Fruit fly (Drosophila melanogaster) whole organism, embryonic: Measurements from ENCODE around the gene Dh31.

Experiments
- Asciz ChIP-seq: fragments of 200-800 bp; sonication (Bioruptor generic); optimal IDR thresholded peaks from 2 replicates; lab custom pipeline; 2017; ENCODE audit warnings: missing biosample characterization, mild to moderate bottlenecking, missing genetic modification characterization, missing genetic modification reagents
- CG10267 ChIP-seq: fragments of 200-800 bp; sonication (Bioruptor generic); optimal IDR thresholded peaks from 2 replicates; lab custom pipeline; 2018; ENCODE audit warnings: missing biosample characterization, mild to moderate bottlenecking, missing genetic modification characterization, moderate library complexity
- CG10366 ChIP-seq: fragments of 200-800 bp; sonication (Bioruptor generic); IDR thresholded peaks from 2 replicates; pipeline ENCODE4 v1.3.6; 2022; ENCODE audit warnings: missing biosample characterization, missing genetic modification characterization
- CG11560 ChIP-seq: fragments of 200-800 bp; sonication (Bioruptor generic); IDR thresholded peaks from 3 replicates; pipeline ENCODE4 v1.3.6; 2022; ENCODE audit warnings: missing biosample characterization, missing genetic modification characterization
- CG12071 ChIP-seq: fragments of 200-800 bp; sonication (Bioruptor generic); optimal IDR thresholded peaks from 3 replicates; lab custom pipeline; 2018; ENCODE audit warnings: missing biosample characterization, mild to moderate bottlenecking, missing genetic modification characterization
- CG12219 ChIP-seq: fragments of 200-800 bp; sonication (Bioruptor generic); optimal IDR thresholded peaks from 3 replicates; lab custom pipeline; 2018; ENCODE audit warnings: missing biosample characterization, mild to moderate bottlenecking, missing genetic modification characterization
- CG12236 ChIP-seq: fragments of 200-800 bp; sonication (Bioruptor generic); optimal IDR thresholded peaks from 2 replicates; lab custom pipeline; 2016; ENCODE audit warnings: missing biosample characterization, missing genetic modification characterization
- CG14710 ChIP-seq: fragments of 200-800 bp; sonication (Bioruptor generic); optimal IDR thresholded peaks from 3 replicates; lab custom pipeline; 2019; ENCODE audit warnings: missing biosample characterization, mild to moderate bottlenecking, missing genetic modification characterization, moderate library complexity
- CG16863 ChIP-seq: fragments of 200-800 bp; sonication (Bioruptor generic); optimal IDR thresholded peaks from 3 replicates; lab custom pipeline; 2016; ENCODE audit warnings: missing biosample characterization, missing genetic modification characterization
- CG17612 ChIP-seq: fragments of 200-800 bp; sonication (Bioruptor generic); IDR thresholded peaks from 2 replicates; pipeline ENCODE4 v1.3.6; 2022; ENCODE audit warnings: missing biosample characterization, missing genetic modification characterization
- CG1832 ChIP-seq: fragments of 200-800 bp; sonication (Bioruptor generic); optimal IDR thresholded peaks from 2 replicates; lab custom pipeline; 2017; ENCODE audit warnings: missing biosample characterization, mild to moderate bottlenecking, missing genetic modification characterization, inconsistent platforms
- CG4360 ChIP-seq: fragments of 200-800 bp; sonication (Bioruptor generic); IDR thresholded peaks from 2 replicates; pipeline ENCODE4 v1.3.6; 2022; ENCODE audit warnings: missing biosample characterization, missing genetic modification characterization
- CG4404 ChIP-seq: fragments of 200-800 bp; sonication (Bioruptor generic); IDR thresholded peaks from 2 replicates; pipeline ENCODE4 v1.3.6; 2022; ENCODE audit warnings: missing biosample characterization, missing genetic modification characterization
- CG6254 ChIP-seq: fragments of 200-800 bp; sonication (Bioruptor generic); optimal IDR thresholded peaks from 3 replicates; lab custom pipeline; 2017; ENCODE audit warnings: mild to moderate bottlenecking, missing biosample characterization, missing genetic modification reagents, missing genetic modification characterization
- CG6683 ChIP-seq: fragments of 200-800 bp; sonication (Bioruptor generic); optimal IDR thresholded peaks from 2 replicates; lab custom pipeline; 2017; ENCODE audit warnings: missing biosample characterization, mild to moderate bottlenecking, missing genetic modification characterization, missing genetic modification reagents
- CG6813 ChIP-seq: fragments of 200-800 bp; sonication (Bioruptor generic); optimal IDR thresholded peaks from 2 replicates; lab custom pipeline; 2017; ENCODE audit warnings: missing biosample characterization, missing genetic modification characterization, mild to moderate bottlenecking, moderate library complexity, missing genetic modification reagents
- Deaf1 ChIP-seq: fragments of 200-800 bp; optimal IDR thresholded peaks from 3 replicates; lab custom pipeline; 2019; ENCODE audit warnings: missing biosample characterization, mild to moderate bottlenecking, missing genetic modification characterization, moderate library complexity
- Dfd ChIP-seq, 2 experiments: fragments of >200 bp; optimal IDR thresholded peaks; 2 replicates each; lab custom pipeline; 2017; ENCODE audit warnings: missing biosample characterization in 2 of 2, missing genetic modification characterization in 2 of 2
- E2f2 ChIP-seq: fragments of 200-800 bp; sonication (Bioruptor generic); IDR thresholded peaks from 2 replicates; pipeline ENCODE4 v1.3.6; 2022; ENCODE audit warnings: missing biosample characterization, missing genetic modification characterization
- Elba2 ChIP-seq: fragments of 200-800 bp; sonication (Bioruptor generic); optimal IDR thresholded peaks from 3 replicates; lab custom pipeline; 2016; ENCODE audit warnings: missing biosample characterization, missing genetic modification characterization
- Fer3 ChIP-seq: fragments of 200-800 bp; sonication (Bioruptor generic); optimal IDR thresholded peaks from 2 replicates; lab custom pipeline; 2018; ENCODE audit warnings: missing biosample characterization, mild to moderate bottlenecking, missing genetic modification characterization, moderate library complexity
- H2.0 ChIP-seq: fragments of 200-800 bp; sonication (Bioruptor generic); IDR thresholded peaks from 2 replicates; pipeline ENCODE4 v1.3.6; 2022; ENCODE audit warnings: missing biosample characterization, missing genetic modification characterization
- Hr3 ChIP-seq: fragments of 200-800 bp; sonication (Bioruptor generic); optimal IDR thresholded peaks from 3 replicates; lab custom pipeline; 2016; ENCODE audit warnings: missing biosample characterization, missing genetic modification characterization
- Jarid2 ChIP-seq: fragments of 200-800 bp; sonication (Bioruptor generic); optimal IDR thresholded peaks from 3 replicates; lab custom pipeline; 2017; ENCODE audit warnings: mild to moderate bottlenecking, missing biosample characterization, missing genetic modification reagents, missing genetic modification characterization
- NfI ChIP-seq: fragments of 200-800 bp; sonication (Bioruptor generic); optimal IDR thresholded peaks from 3 replicates; lab custom pipeline; 2018; ENCODE audit warnings: missing biosample characterization, mild to moderate bottlenecking, missing genetic modification characterization, moderate library complexity
- Optix ChIP-seq: fragments of 200-800 bp; sonication (Bioruptor generic); IDR thresholded peaks from 3 replicates; pipeline ENCODE4 v1.3.6; 2022; ENCODE audit warnings: missing biosample characterization, missing genetic modification characterization
- Spps ChIP-seq: fragments of 200-800 bp; sonication (Bioruptor generic); optimal IDR thresholded peaks from 2 replicates; lab custom pipeline; 2018; ENCODE audit warnings: missing biosample characterization, mild to moderate bottlenecking, missing genetic modification characterization
- Xrp1 ChIP-seq: fragments of 200-800 bp; sonication (Bioruptor generic); IDR thresholded peaks from 2 replicates; pipeline ENCODE4 v1.3.6; 2022; ENCODE audit warnings: missing biosample characterization, missing genetic modification characterization
- al ChIP-seq: fragments of 200-800 bp; sonication (Bioruptor generic); IDR thresholded peaks from 2 replicates; pipeline ENCODE4 v1.3.6; 2022; ENCODE audit warnings: missing biosample characterization, missing genetic modification characterization
- cwo ChIP-seq: fragments of 200-800 bp; sonication (Bioruptor generic); optimal IDR thresholded peaks from 3 replicates; lab custom pipeline; 2017; ENCODE audit warnings: missing biosample characterization, missing genetic modification characterization, mild to moderate bottlenecking, moderate library complexity, missing genetic modification reagents
- dmrt99B ChIP-seq: fragments of 200-800 bp; sonication (Bioruptor generic); optimal IDR thresholded peaks from 2 replicates; lab custom pipeline; 2018; ENCODE audit warnings: missing biosample characterization, mild to moderate bottlenecking, missing genetic modification characterization, moderate library complexity
- emc ChIP-seq: fragments of 200-800 bp; sonication (Bioruptor generic); optimal IDR thresholded peaks from 2 replicates; lab custom pipeline; 2016; ENCODE audit warnings: missing biosample characterization, missing genetic modification characterization
- exex ChIP-seq: fragments of 200-800 bp; sonication (Bioruptor generic); optimal IDR thresholded peaks from 4 replicates; lab custom pipeline; 2018; ENCODE audit warnings: missing biosample characterization, mild to moderate bottlenecking, missing genetic modification characterization, moderate library complexity
- fru ChIP-seq: fragments of >200 bp; optimal IDR thresholded peaks from 2 replicates; lab custom pipeline; 2017
- grau ChIP-seq: fragments of 200-800 bp; optimal IDR thresholded peaks from 3 replicates; lab custom pipeline; 2019; ENCODE audit warnings: missing biosample characterization, mild to moderate bottlenecking, missing genetic modification characterization, moderate library complexity
- ind ChIP-seq: fragments of 200-800 bp; sonication (Bioruptor generic); optimal IDR thresholded peaks from 3 replicates; lab custom pipeline; 2016; ENCODE audit warnings: missing biosample characterization, missing genetic modification characterization
- lab ChIP-seq: fragments of 200-800 bp; sonication (Bioruptor generic); optimal IDR thresholded peaks from 3 replicates; lab custom pipeline; 2017; ENCODE audit warnings: missing biosample characterization, missing genetic modification characterization, mild to moderate bottlenecking, moderate library complexity, missing genetic modification reagents
- pita ChIP-seq: fragments of 200-800 bp; sonication (Bioruptor generic); optimal IDR thresholded peaks from 2 replicates; lab custom pipeline; 2017; ENCODE audit warnings: missing biosample characterization, mild to moderate bottlenecking, missing genetic modification characterization
- pzg ChIP-seq: fragments of 200-800 bp; sonication (Bioruptor generic); optimal IDR thresholded peaks from 3 replicates; lab custom pipeline; 2018; ENCODE audit warnings: missing biosample characterization, mild to moderate bottlenecking, missing genetic modification characterization, moderate library complexity
- ranshi ChIP-seq: fragments of 200-800 bp; sonication (Bioruptor generic); IDR thresholded peaks from 2 replicates; pipeline ENCODE4 v1.3.6; 2022; ENCODE audit warnings: missing biosample characterization, missing genetic modification characterization
- sima ChIP-seq: fragments of 200-800 bp; sonication (Bioruptor generic); optimal IDR thresholded peaks from 2 replicates; lab custom pipeline; 2016; ENCODE audit warnings: missing biosample characterization, missing genetic modification characterization
- sna ChIP-seq: fragments of 200-800 bp; sonication (Bioruptor generic); IDR thresholded peaks from 2 replicates; pipeline ENCODE4 v1.3.6; 2022; ENCODE audit warnings: missing biosample characterization, missing genetic modification characterization; ENCODE audit not compliant: partially characterized antibody
- sug ChIP-seq: fragments of 200-800 bp; optimal IDR thresholded peaks from 2 replicates; lab custom pipeline; 2019; ENCODE audit warnings: missing biosample characterization, mild to moderate bottlenecking, missing genetic modification characterization, moderate library complexity
- tap ChIP-seq: fragments of 200-800 bp; optimal IDR thresholded peaks from 3 replicates; lab custom pipeline; 2019; ENCODE audit warnings: missing biosample characterization, mild to moderate bottlenecking, missing genetic modification characterization, moderate library complexity
- tin ChIP-seq: fragments of 200-800 bp; sonication (Bioruptor generic); optimal IDR thresholded peaks from 3 replicates; lab custom pipeline; 2016; ENCODE audit warnings: missing biosample characterization, missing genetic modification characterization
- vnd ChIP-seq: fragments of 200-800 bp; sonication (Bioruptor generic); IDR thresholded peaks from 3 replicates; pipeline ENCODE4 v1.3.6; 2022; ENCODE audit warnings: missing biosample characterization, missing genetic modification characterization; ENCODE audit not compliant: partially characterized antibody

Gene Dh31

dm6 chr2L:8538449-8539050 lies 31.9 kb upstream of the Dh31 start:
- TF ChIP-seq CG4360 (GFP tag; lab: Robert Waterston, UW): no peak
- TF ChIP-seq CG12071: no peak
- peak; percentile 73 for TF ChIP-seq Elba2 (GFP tag; lab: Kevin White, UChicago)
- no peak for TF ChIP-seq CG6813
- no peak for TF ChIP-seq vnd
- peak; percentile 44 for TF ChIP-seq lab (GFP tag; lab: Kevin White, UChicago)
- TF ChIP-seq exex (tag; lab: Kevin White, UChicago): peak; percentile 76
- no peak for TF ChIP-seq CG1832 (GFP tag; lab: Kevin White, UChicago)
- 0 out of 2 replicates have a peak, but pooled peaks have one; percentile 8 for TF ChIP-seq Xrp1 (GFP tag; lab: Robert Waterston, UW)

dm6 chr2L:8535394-8536176 lies 28.9 kb upstream of the Dh31 start:
- peak; percentile 84 for TF ChIP-seq tin (GFP tag; lab: Kevin White, UChicago)
- TF ChIP-seq H2.0 (GFP tag; lab: Robert Waterston, UW): peak; percentile 62
- TF ChIP-seq pita (GFP tag; lab: Kevin White, UChicago): no peak
- TF ChIP-seq dmrt99B (tag; lab: Kevin White, UChicago): peak; percentile 96
- TF ChIP-seq emc (GFP tag; lab: Kevin White, UChicago): no peak
- no peak for TF ChIP-seq sima (GFP tag; lab: Kevin White, UChicago)
- TF ChIP-seq Deaf1 (tag; lab: Kevin White, UChicago): peak; percentile 79
- peak; percentile 79 for TF ChIP-seq NfI
- no peak for TF ChIP-seq CG16863 (GFP tag; lab: Kevin White, UChicago)
- TF ChIP-seq sug (tag; lab: Kevin White, UChicago): peak; percentile 83
- peak; percentile 76 for TF ChIP-seq Jarid2 (GFP tag; lab: Kevin White, UChicago)
- TF ChIP-seq CG10267 (tag; lab: Kevin White, UChicago): peak; percentile 88
- TF ChIP-seq CG12219 (GFP tag; lab: Kevin White, UChicago): peak; percentile 41
- TF ChIP-seq Asciz: peak; percentile 93
- no peak for TF ChIP-seq fru (lab: Kevin White, UChicago)
- TF ChIP-seq Spps (tag; lab: Kevin White, UChicago): peak; percentile 88
- TF ChIP-seq E2f2 (GFP tag; lab: Robert Waterston, UW): peak; percentile 59
- peak; percentile 51 for TF ChIP-seq exex (tag; lab: Kevin White, UChicago)
- no peak for TF ChIP-seq Dfd (GFP tag; optimal IDR thresholded peaks at IDR 0.05; lab: Kevin White, UChicago)
- peak; percentile 87 for TF ChIP-seq cwo (GFP tag; lab: Kevin White, UChicago)
- TF ChIP-seq CG4404 (GFP tag; lab: Robert Waterston, UW): peak; percentile 67
- TF ChIP-seq CG12236 (GFP tag; lab: Kevin White, UChicago): no peak
- peak; percentile 9; the same call in 1 of the 2 replicates for TF ChIP-seq CG17612 (GFP tag; lab: Robert Waterston, UW)
- peak; percentile 89 for TF ChIP-seq Hr3 (GFP tag; lab: Kevin White, UChicago)
- TF ChIP-seq grau (tag; lab: Kevin White, UChicago): peak; percentile 91
- peak; percentile 74; the same call in 1 of the 3 replicates for TF ChIP-seq CG11560
- peak; percentile 85 for TF ChIP-seq Fer3 (tag; lab: Kevin White, UChicago)
- no peak for TF ChIP-seq pzg
- peak; percentile 84 for TF ChIP-seq CG6683 (GFP tag; lab: Kevin White, UChicago)
- peak; percentile 55 for TF ChIP-seq CG10366 (GFP tag; lab: Robert Waterston, UW)
- no peak for TF ChIP-seq sna (GFP tag; lab: Robert Waterston, UW)
- no peak for TF ChIP-seq CG1832 (GFP tag; lab: Kevin White, UChicago)
- peak; percentile 84 for TF ChIP-seq ind
- TF ChIP-seq CG14710 (tag; lab: Kevin White, UChicago): peak; percentile 95
- TF ChIP-seq CG6254: peak; percentile 83
- TF ChIP-seq Elba2 (GFP tag; lab: Kevin White, UChicago): no peak
- TF ChIP-seq tap (tag; lab: Kevin White, UChicago): peak; percentile 91
- TF ChIP-seq Optix (GFP tag; lab: Robert Waterston, UW): peak; percentile 62; the same call in 2 of the 3 replicates
- TF ChIP-seq ranshi (GFP tag; lab: Robert Waterston, UW): peak; percentile 69; the same call in 1 of the 2 replicates
- TF ChIP-seq al (GFP tag; lab: Robert Waterston, UW): peak; percentile 79
